Worm (Caenorhabditis elegans) whole organism, L3 larva: ENCODE results near the gene mlt-11.

ENCODE experiments used
- R02D3.7 ChIP-seq: fragments of 150-350 bp; optimal IDR thresholded peaks from 2 replicates; lab custom pipeline; 2014; ENCODE audit warnings: missing biosample characterization, missing genetic modification characterization
- ama-1 ChIP-seq: fragments of 150-350 bp; optimal IDR thresholded peaks from 2 replicates; lab custom pipeline; 2018
- ceh-82 ChIP-seq: fragments of 150-350 bp; optimal IDR thresholded peaks from 2 replicates; lab custom pipeline; 2014; ENCODE audit warnings: missing biosample characterization, missing genetic modification characterization
- daf-12 ChIP-seq: fragments of 150-350 bp; optimal IDR thresholded peaks from 2 replicates; lab custom pipeline; 2014; ENCODE audit warnings: missing biosample characterization, missing genetic modification reagents, missing genetic modification characterization
- egl-27 ChIP-seq: sonication (generic microtip); optimal IDR thresholded peaks from 4 replicates; lab custom pipeline; 2017; ENCODE audit warnings: missing biosample characterization, missing genetic modification reagents, missing genetic modification characterization
- egl-5 ChIP-seq: fragments of 150-350 bp; optimal IDR thresholded peaks from 2 replicates; lab custom pipeline; 2017; ENCODE audit warnings: missing biosample characterization, missing genetic modification reagents, missing genetic modification characterization, inconsistent platforms
- elt-1 ChIP-seq: fragments of 150-350 bp; optimal IDR thresholded peaks from 2 replicates; lab custom pipeline; 2014; ENCODE audit warnings: missing biosample characterization, missing genetic modification characterization
- elt-2 ChIP-seq: sonication (generic microtip); optimal IDR thresholded peaks from 2 replicates; lab custom pipeline; 2016; ENCODE audit warnings: missing genetic modification reagents, mild to moderate bottlenecking, missing genetic modification characterization, missing compliant biosample characterization
- elt-3 ChIP-seq, 3 experiments: fragments of 150-350 bp in 1 of 3; sonication (generic microtip) in 2 of 3; optimal IDR thresholded peaks; 2 replicates in 2 of 3; 4 replicates in 1 of 3; lab custom pipeline; 2014 to 2017; ENCODE audit warnings: missing biosample characterization in 3 of 3, missing genetic modification characterization in 3 of 3
- fkh-2 ChIP-seq: fragments of 150-350 bp; optimal IDR thresholded peaks from 2 replicates; lab custom pipeline; 2014; ENCODE audit warnings: missing biosample characterization, missing genetic modification reagents, missing genetic modification characterization
- jun-1 ChIP-seq: fragments of 150-350 bp; optimal IDR thresholded peaks from 2 replicates; lab custom pipeline; 2014; ENCODE audit warnings: missing biosample characterization, missing genetic modification reagents, missing genetic modification characterization
- lin-15B ChIP-seq: fragments of 150-350 bp; optimal IDR thresholded peaks from 2 replicates; lab custom pipeline; 2014; ENCODE audit warnings: missing biosample characterization, missing genetic modification characterization
- lin-39 ChIP-seq: fragments of 150-350 bp; optimal IDR thresholded peaks from 2 replicates; lab custom pipeline; 2018; ENCODE audit warnings: missing biosample characterization, missing genetic modification reagents, missing genetic modification characterization
- lsy-12 ChIP-seq: sonication (generic microtip); optimal IDR thresholded peaks from 2 replicates; lab custom pipeline; 2016; ENCODE audit warnings: mild to moderate bottlenecking, missing genetic modification characterization, missing compliant biosample characterization
- mdl-1 ChIP-seq: fragments of 150-350 bp; optimal IDR thresholded peaks from 2 replicates; lab custom pipeline; 2014; ENCODE audit warnings: missing biosample characterization, missing genetic modification characterization
- nhr-11 ChIP-seq: fragments of 150-350 bp; optimal IDR thresholded peaks from 2 replicates; lab custom pipeline; 2014; ENCODE audit warnings: missing biosample characterization, missing genetic modification characterization
- nhr-12 ChIP-seq: fragments of 150-350 bp; optimal IDR thresholded peaks from 2 replicates; lab custom pipeline; 2014; ENCODE audit warnings: missing biosample characterization, missing genetic modification characterization
- nhr-23 ChIP-seq: fragments of 150-350 bp; optimal IDR thresholded peaks from 2 replicates; lab custom pipeline; 2014; ENCODE audit warnings: missing biosample characterization, missing genetic modification reagents, missing genetic modification characterization
- nhr-237 ChIP-seq: fragments of 150-350 bp; optimal IDR thresholded peaks from 2 replicates; lab custom pipeline; 2014; ENCODE audit warnings: missing biosample characterization, missing genetic modification characterization
- nhr-25 ChIP-seq: sonication (generic microtip); optimal IDR thresholded peaks from 2 replicates; lab custom pipeline; 2017; ENCODE audit warnings: missing biosample characterization, missing genetic modification characterization
- nhr-28 ChIP-seq: fragments of 150-350 bp; optimal IDR thresholded peaks from 2 replicates; lab custom pipeline; 2014; ENCODE audit warnings: missing biosample characterization, missing genetic modification characterization
- nhr-67 ChIP-seq: fragments of 150-350 bp; optimal IDR thresholded peaks from 2 replicates; lab custom pipeline; 2014; ENCODE audit warnings: missing biosample characterization, missing genetic modification characterization
- nhr-76 ChIP-seq: fragments of 150-350 bp; sonication (generic microtip); optimal IDR thresholded peaks from 5 replicates; lab custom pipeline; 2014; ENCODE audit warnings: missing biosample characterization, missing genetic modification characterization
- nhr-77 ChIP-seq: fragments of 150-350 bp; optimal IDR thresholded peaks from 2 replicates; lab custom pipeline; 2014; ENCODE audit warnings: missing biosample characterization, missing genetic modification characterization
- pha-4 ChIP-seq: fragments of 150-350 bp; optimal IDR thresholded peaks from 2 replicates; lab custom pipeline; 2014; ENCODE audit warnings: missing biosample characterization, missing genetic modification reagents, missing genetic modification characterization
- pqm-1 ChIP-seq: fragments of 150-350 bp; optimal IDR thresholded peaks from 2 replicates; lab custom pipeline; 2017; ENCODE audit warnings: missing biosample characterization, missing genetic modification characterization, inconsistent platforms
- sea-2 ChIP-seq: fragments of 150-350 bp; sonication (generic microtip); optimal IDR thresholded peaks from 4 replicates; lab custom pipeline; 2014; ENCODE audit warnings: missing biosample characterization, missing genetic modification reagents, missing genetic modification characterization
- skn-1 ChIP-seq: fragments of 150-350 bp; optimal IDR thresholded peaks from 2 replicates; lab custom pipeline; 2014; ENCODE audit warnings: missing biosample characterization, missing genetic modification characterization
- tbx-2 ChIP-seq: sonication (generic microtip); optimal IDR thresholded peaks from 2 replicates; lab custom pipeline; 2016; ENCODE audit warnings: mild to moderate bottlenecking, missing genetic modification characterization, missing compliant biosample characterization
- unc-39 ChIP-seq: sonication (generic microtip); optimal IDR thresholded peaks from 4 replicates; lab custom pipeline; 2017; ENCODE audit warnings: missing biosample characterization, missing genetic modification characterization
- unc-62 ChIP-seq: fragments of 150-350 bp; sonication (generic microtip); optimal IDR thresholded peaks from 4 replicates; lab custom pipeline; 2014; ENCODE audit warnings: missing biosample characterization, missing genetic modification reagents, missing genetic modification characterization
- zag-1 ChIP-seq: fragments of 150-350 bp; optimal IDR thresholded peaks from 2 replicates; lab custom pipeline; 2014; ENCODE audit warnings: missing biosample characterization, missing genetic modification characterization
- ztf-11 ChIP-seq: fragments of 150-350 bp; optimal IDR thresholded peaks from 2 replicates; lab custom pipeline; 2014; ENCODE audit warnings: missing biosample characterization, missing genetic modification characterization

The mlt-11 gene

DNA sequence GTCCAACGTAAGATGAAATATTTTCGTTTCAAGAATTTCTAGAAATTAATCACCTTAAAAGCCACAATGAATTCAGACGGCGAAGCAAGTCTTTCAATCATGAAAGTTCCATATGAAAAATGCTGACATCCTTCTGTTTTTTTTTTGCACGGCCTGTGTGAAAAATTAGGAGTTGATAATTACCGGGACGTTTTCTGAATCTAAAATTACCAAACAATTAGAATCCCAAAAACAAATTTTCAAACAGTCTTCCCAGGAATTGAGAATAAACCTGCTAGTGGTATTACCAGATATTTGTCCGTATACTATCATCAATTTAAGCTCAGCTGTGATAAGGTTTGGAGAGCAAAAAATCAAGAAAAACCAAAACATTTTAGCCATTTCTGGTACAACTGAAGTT lies 28.7 kb upstream of the mlt-11 start, which contains the start of gene Y44A6B.3:
TSS of gene Y44A6B.3 (minus strand) at position 101 of the 400 bp plus-strand sequence.
- TF ChIP-seq elt-3 (tag; optimal IDR thresholded peaks at IDR 0.05; lab: Kevin White, UChicago) (no peak), nhr-67 (tag; lab: Kevin White, UChicago) (no peak), nhr-77 (tag; lab: Kevin White, UChicago) (no peak), fkh-2 (tag; lab: Kevin White, UChicago) (no peak), mdl-1 (tag; lab: Kevin White, UChicago) (no peak), elt-1 (no peak), unc-62 (GFP tag; lab: Kevin White, UChicago) (no peak), egl-27 (tag; lab: Kevin White, UChicago) (no peak), unc-39 (no peak), sea-2 (GFP tag; lab: Kevin White, UChicago) (no peak), lin-39 (tag; lab: Kevin White, UChicago) (no peak), nhr-28 (tag; lab: Kevin White, UChicago) (no peak), pqm-1 (tag; lab: Kevin White, UChicago) (no peak), zag-1 (tag; lab: Kevin White, UChicago) (no peak), skn-1 (tag; lab: Kevin White, UChicago) (no peak), ceh-82 (tag; lab: Kevin White, UChicago) (no peak), nhr-237 (tag; lab: Kevin White, UChicago) (no peak), lin-15B (tag; lab: Kevin White, UChicago) (no peak), daf-12 (tag; lab: Kevin White, UChicago) (no peak), lsy-12 (tag; lab: Kevin White, UChicago) (no peak)
- TF ChIP-seq, all 47 proteins: peak for 0

DNA sequence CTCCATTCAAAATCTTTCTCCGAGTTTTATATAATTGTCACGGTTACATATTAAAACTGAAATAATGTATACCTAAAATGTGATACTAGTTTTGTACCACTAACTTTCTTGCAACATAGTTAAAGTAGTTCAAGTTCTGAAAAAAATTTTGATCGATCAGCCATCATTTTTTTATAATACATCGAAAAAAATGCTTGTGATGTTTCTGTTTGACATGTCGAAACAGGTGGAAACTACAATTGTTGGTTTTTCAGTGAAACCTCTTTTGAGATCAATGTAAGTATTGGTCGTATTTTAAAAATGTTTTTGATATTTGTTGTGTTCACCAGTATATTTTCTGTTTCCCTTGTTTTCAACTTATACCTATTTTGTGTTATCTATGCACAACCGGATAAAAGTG lies 27.7 kb upstream of the mlt-11 start, which contains the start of gene srxa-14:
TSS of gene srxa-14 (plus strand) at position 301 of the 400 bp plus-strand sequence.
- no peak for TF ChIP-seq daf-12 (tag; lab: Kevin White, UChicago)
- TF ChIP-seq skn-1 (tag; lab: Kevin White, UChicago): no peak
- no peak for TF ChIP-seq jun-1 (tag; lab: Kevin White, UChicago)

DNA sequence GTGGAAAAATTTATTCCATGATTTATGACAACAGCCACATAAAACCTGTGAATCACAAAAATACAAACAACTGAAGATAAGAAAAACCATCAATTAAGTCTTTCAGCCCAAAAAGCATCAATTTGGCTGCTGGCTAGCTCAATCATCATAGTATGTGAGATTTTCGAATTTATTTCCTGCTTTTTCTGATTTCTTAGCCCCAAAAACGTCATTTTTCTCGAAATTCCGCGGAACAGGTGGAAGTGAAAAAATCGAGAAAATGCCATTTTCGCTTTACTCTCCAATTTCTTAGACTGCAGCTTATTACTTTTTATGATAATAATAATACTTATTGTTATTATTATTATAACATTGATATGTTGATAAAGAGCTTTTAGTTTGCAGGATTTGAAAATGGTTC lies 25.1 kb upstream of the mlt-11 start, which contains the start of gene srxa-15:
TSS of gene srxa-15 (plus strand) at position 301 of the 400 bp plus-strand sequence.
- TF ChIP-seq nhr-23 (tag; lab: Kevin White, UChicago) (no peak), elt-3 (tag; optimal IDR thresholded peaks at IDR 0.05; lab: Kevin White, UChicago) (no peak), nhr-11 (no peak), ztf-11 (no peak), nhr-76 (no peak), fkh-2 (tag; lab: Kevin White, UChicago) (no peak), R02D3.7 (tag; lab: Kevin White, UChicago) (no peak), nhr-25 (tag; lab: Kevin White, UChicago) (no peak), lin-15B (tag; lab: Kevin White, UChicago) (no peak), pqm-1 (tag; lab: Kevin White, UChicago) (no peak), nhr-237 (tag; lab: Kevin White, UChicago) (no peak), mdl-1 (tag; lab: Kevin White, UChicago) (no peak), lin-39 (tag; lab: Kevin White, UChicago) (no peak), elt-1 (no peak), egl-5 (no peak), pha-4 (tag; lab: Kevin White, UChicago) (no peak), elt-2 (tag; lab: Kevin White, UChicago) (no peak), unc-62 (GFP tag; lab: Kevin White, UChicago) (no peak)

DNA sequence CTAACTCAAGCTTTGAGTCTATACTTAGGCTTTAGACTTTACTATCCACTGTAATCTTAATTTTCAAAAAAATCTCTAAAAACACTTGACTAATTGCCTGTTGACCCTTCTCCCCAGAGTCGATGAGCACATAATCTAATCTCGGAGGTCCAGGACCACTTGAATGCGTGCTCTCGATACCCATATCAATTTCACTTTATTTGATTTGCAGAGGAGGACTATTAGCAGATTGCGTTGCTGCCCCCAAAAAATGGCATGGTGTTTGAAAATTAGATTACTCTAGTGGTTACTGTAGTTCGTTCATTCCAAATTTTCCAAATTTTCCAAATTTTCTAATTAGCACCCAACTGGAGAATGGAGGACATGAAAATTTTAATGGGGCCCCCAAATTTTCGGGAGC lies 21.5 kb upstream of the mlt-11 start:
- TF ChIP-seq unc-62 (GFP tag; lab: Kevin White, UChicago): no peak
- no peak for TF ChIP-seq ama-1 (lab: Kevin White, UChicago)
- TF ChIP-seq tbx-2 (tag; lab: Kevin White, UChicago): no peak
- TF ChIP-seq unc-39: no peak

DNA sequence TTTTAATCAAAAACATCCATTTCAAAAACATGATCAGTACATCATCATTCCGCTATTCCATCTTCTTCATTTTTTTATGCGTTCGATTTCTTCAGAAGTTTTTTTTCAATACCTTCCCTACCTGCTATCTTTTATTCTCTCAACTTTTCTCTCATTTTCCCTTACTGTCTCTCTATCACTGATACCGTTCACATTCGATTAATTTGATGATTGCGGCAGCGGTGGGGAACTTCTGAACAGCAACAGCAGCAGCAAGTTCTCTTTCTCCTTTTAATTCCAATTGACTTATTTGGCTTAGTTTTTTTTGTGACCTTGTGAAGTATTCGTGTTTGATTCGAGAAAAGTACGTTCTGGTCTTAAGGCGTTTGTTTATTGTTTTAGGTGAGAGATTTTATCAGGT lies 18.1 kb upstream of the mlt-11 start:
- TF ChIP-seq nhr-25 (tag; lab: Kevin White, UChicago) (peak; percentile 63), nhr-77 (tag; lab: Kevin White, UChicago) (no peak), nhr-12 (tag; lab: Kevin White, UChicago) (no peak), elt-3 (tag; optimal IDR thresholded peaks at IDR 0.05; lab: Kevin White, UChicago) (peak in 2 of 3 experiments; percentile 66 to 82)
